Worm (Caenorhabditis elegans): ENCODE results near the gene EGAP5.1.
A peak's percentile ranks its signal among the peaks of the same experiment; 100 is the strongest.

EGAP5.1 gene

DNA sequence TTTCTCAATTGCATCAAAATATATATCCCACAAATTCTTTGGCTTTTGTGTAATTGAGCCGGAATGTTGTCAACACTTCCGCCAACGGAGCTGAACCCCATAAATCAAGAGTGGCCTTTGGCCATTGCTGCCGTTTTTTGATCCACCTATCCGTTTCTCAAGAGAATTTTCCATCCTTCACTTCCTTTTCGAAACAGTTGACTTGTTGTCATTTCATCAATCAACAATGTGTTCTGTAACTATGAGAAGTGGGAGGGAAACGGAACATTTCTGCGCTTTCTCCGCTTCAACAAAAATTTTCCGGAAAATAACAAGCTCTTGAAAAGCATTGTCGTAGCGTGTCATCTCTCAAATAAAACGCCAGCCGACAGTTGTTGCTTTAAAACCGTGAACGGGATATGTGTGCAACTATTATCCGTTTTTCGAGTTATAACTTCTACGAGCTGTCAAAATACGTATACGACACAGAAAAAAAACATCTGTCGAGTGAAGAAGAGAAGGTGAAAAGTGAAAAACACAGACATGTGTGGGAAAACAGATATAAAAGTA lies 37.0 kb downstream of the EGAP5.1 start:
- TF ChIP-seq madf-2 (tag; optimal IDR thresholded peaks at IDR 0.05) = no peak
- TF ChIP-seq elt-4 (tag; optimal IDR thresholded peaks at IDR 0.05) = no peak
- no peak for TF ChIP-seq Y22D7AL.16 (tag; optimal IDR thresholded peaks at IDR 0.05)
- no peak for TF ChIP-seq pqm-1 (tag; optimal IDR thresholded peaks at IDR 0.05)
- no peak for TF ChIP-seq pros-1 (tag; optimal IDR thresholded peaks at IDR 0.05)
- TF ChIP-seq ceh-48 (tag; optimal IDR thresholded peaks at IDR 0.05) = no peak
- no peak for TF ChIP-seq dmd-4 (tag; optimal IDR thresholded peaks at IDR 0.05; ENCODE audit: borderline replicate concordance)
- TF ChIP-seq lim-6 (tag; optimal IDR thresholded peaks at IDR 0.05) = no peak
- TF ChIP-seq C08G9.2 (tag; optimal IDR thresholded peaks at IDR 0.05) = no peak

ce11 chrX:5201860-5202259 lies 39.0 kb downstream of the EGAP5.1 start:
- TF ChIP-seq ceh-24 (tag; optimal IDR thresholded peaks at IDR 0.05) = no peak
- TF ChIP-seq F13H6.1 (tag; optimal IDR thresholded peaks at IDR 0.05) = no peak
- no peak for TF ChIP-seq ztf-16 (tag; optimal IDR thresholded peaks at IDR 0.05)
- no peak for TF ChIP-seq C08G9.2 (tag; optimal IDR thresholded peaks at IDR 0.05)

- no peak for TF ChIP-seq mec-3 (tag; optimal IDR thresholded peaks at IDR 0.05; ENCODE audit: borderline replicate concordance)
- no peak for TF ChIP-seq fkh-6 (tag; optimal IDR thresholded peaks at IDR 0.05)
- TF ChIP-seq ceh-48 (tag; optimal IDR thresholded peaks at IDR 0.05) = no peak
- TF ChIP-seq hlh-15 (tag; optimal IDR thresholded peaks at IDR 0.05) = no peak
Measured at ce11 chrX:5202399-5202798, 39.5 kb downstream of the EGAP5.1 start.

DNA sequence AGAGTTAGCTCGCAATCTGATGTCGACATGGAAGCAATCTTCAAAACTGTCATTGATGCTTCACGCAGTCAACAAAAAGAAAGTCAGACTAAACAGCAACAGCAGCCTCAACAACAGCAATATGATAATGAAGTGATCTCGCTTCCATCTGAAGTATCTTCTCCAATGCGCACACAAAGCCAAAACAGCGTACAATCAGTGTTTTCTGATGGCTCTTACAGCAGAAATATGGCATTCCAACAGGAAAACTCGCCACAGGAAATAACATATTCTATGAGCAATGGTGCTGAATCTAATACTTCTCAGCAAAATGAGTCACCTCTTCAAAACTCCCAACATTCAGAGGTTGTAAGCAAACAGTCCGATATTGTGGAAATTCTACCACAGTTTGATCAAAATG lies 40.1 kb downstream of the EGAP5.1 start:
- TF ChIP-seq K09A11.1 (tag; optimal IDR thresholded peaks at IDR 0.05; ENCODE audit: insufficient read depth) (no peak), elt-4 (tag; optimal IDR thresholded peaks at IDR 0.05) (no peak)

DNA sequence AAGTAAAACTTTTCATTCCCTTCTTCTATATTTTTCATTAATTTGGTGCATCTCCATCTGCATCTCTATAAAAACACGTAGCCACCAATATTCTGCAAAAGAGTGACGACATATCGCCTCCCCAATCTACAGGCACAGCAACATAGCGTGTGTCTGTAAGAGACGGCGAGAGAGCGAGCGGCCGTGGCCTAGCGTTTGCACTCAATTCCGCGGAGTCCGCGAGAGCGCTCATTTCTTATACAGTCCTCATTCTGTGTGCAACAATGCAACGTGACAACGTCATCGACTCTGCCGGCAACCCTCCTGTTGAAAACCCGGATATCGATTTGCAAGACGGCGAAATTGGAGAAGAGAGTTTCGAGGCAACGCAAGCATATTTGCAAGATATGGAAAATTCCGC lies 42.7 kb downstream of the EGAP5.1 start, which contains the start of gene H28G03.2:
Gene H28G03.2, plus strand, starts transcription at position 200 of the 400 bp plus-strand sequence.
- TF ChIP-seq sox-2 (GFP tag; IDR thresholded peaks at IDR 0.05) = no peak
- peak; percentile 22 for TF ChIP-seq ceh-14 (tag; optimal IDR thresholded peaks at IDR 0.05)
- TF ChIP-seq ets-4 (tag; optimal IDR thresholded peaks at IDR 0.05) = no peak
- no peak for TF ChIP-seq ttx-3 (tag; optimal IDR thresholded peaks at IDR 0.05)
- no peak for TF ChIP-seq zip-5 (tag; optimal IDR thresholded peaks at IDR 0.05)
- TF ChIP-seq K09A11.1 (tag; optimal IDR thresholded peaks at IDR 0.05; ENCODE audit: insufficient read depth) = no peak
- no peak for TF ChIP-seq elt-4 (tag; optimal IDR thresholded peaks at IDR 0.05)
- TF ChIP-seq ceh-6 (GFP tag; optimal IDR thresholded peaks at IDR 0.05) = no peak
- peak; percentile 59 for TF ChIP-seq fkh-6 (tag; optimal IDR thresholded peaks at IDR 0.05)
- peak; percentile 33 for TF ChIP-seq ref-2 (tag; optimal IDR thresholded peaks at IDR 0.05)
- peak; percentile 17 for TF ChIP-seq sdc-2 (tag; optimal IDR thresholded peaks at IDR 0.05)
- TF ChIP-seq C08G9.2 (tag; optimal IDR thresholded peaks at IDR 0.05) = peak; percentile 58
- no peak for TF ChIP-seq pha-4 (tag; optimal IDR thresholded peaks at IDR 0.05)
- no peak for TF ChIP-seq ceh-22 (tag; optimal IDR thresholded peaks at IDR 0.05)
- TF ChIP-seq ceh-31 (tag; optimal IDR thresholded peaks at IDR 0.05) = peak; percentile 85
- TF ChIP-seq pqm-1 (tag; optimal IDR thresholded peaks at IDR 0.05) = no peak
- TF ChIP-seq tbx-2 (tag; optimal IDR thresholded peaks at IDR 0.05) = peak; percentile 77
- no peak for TF ChIP-seq hlh-15 (tag; optimal IDR thresholded peaks at IDR 0.05)
- TF ChIP-seq elt-2 (tag; optimal IDR thresholded peaks at IDR 0.05) = no peak
- peak; percentile 57 for TF ChIP-seq ceh-2 (tag; optimal IDR thresholded peaks at IDR 0.05)

- TF ChIP-seq fax-1 (tag; optimal IDR thresholded peaks at IDR 0.05) = no peak
- TF ChIP-seq hlh-15 (tag; optimal IDR thresholded peaks at IDR 0.05) = no peak
- TF ChIP-seq lin-11 (tag; optimal IDR thresholded peaks at IDR 0.05) = no peak
- no peak for TF ChIP-seq ceh-2 (tag; optimal IDR thresholded peaks at IDR 0.05)
- no peak for TF ChIP-seq madf-2 (tag; optimal IDR thresholded peaks at IDR 0.05)
- TF ChIP-seq dmd-4 (tag; optimal IDR thresholded peaks at IDR 0.05; ENCODE audit: borderline replicate concordance) = no peak
Measured at ce11 chrX:5207819-5208218, 45.0 kb downstream of the EGAP5.1 start.
